Worm (Caenorhabditis elegans) whole organism, L1 larva: ENCODE measurements around the gene W06D11.5.

ENCODE experiments used
- ama-1 ChIP-seq: fragments of 150-350 bp; optimal IDR thresholded peaks from 2 replicates; lab custom pipeline; 2014
- ceh-82 ChIP-seq, 3 experiments: fragments of 150-350 bp in 1 of 3; sonication (generic microtip) in 2 of 3; optimal IDR thresholded peaks; 2 replicates each; lab custom pipeline; 2014 to 2017; ENCODE audit warnings: missing biosample characterization in 3 of 3, missing genetic modification characterization in 3 of 3
- elt-3 ChIP-seq, 6 experiments: fragments of 150-350 bp in 1 of 6; sonication (generic microtip); optimal IDR thresholded peaks; 2 replicates each; lab custom pipeline; 2017 to 2018; ENCODE audit warnings: missing biosample characterization in 6 of 6, missing genetic modification characterization in 6 of 6, inconsistent platforms in 1 of 6
- jun-1 ChIP-seq: fragments of 150-350 bp; optimal IDR thresholded peaks from 2 replicates; lab custom pipeline; 2014; ENCODE audit warnings: missing biosample characterization, missing genetic modification reagents, missing genetic modification characterization
- nhr-84 ChIP-seq: sonication (generic microtip); optimal IDR thresholded peaks from 2 replicates; lab custom pipeline; 2017; ENCODE audit warnings: missing biosample characterization, missing genetic modification characterization
- snpc-4 ChIP-seq: fragments of 150-350 bp; optimal IDR thresholded peaks from 2 replicates; lab custom pipeline; 2014; ENCODE audit warnings: missing biosample characterization, missing genetic modification characterization
- unc-130 ChIP-seq: fragments of 150-350 bp; optimal IDR thresholded peaks from 2 replicates; lab custom pipeline; 2017; ENCODE audit warnings: missing biosample characterization, missing genetic modification characterization, inconsistent platforms

- TF ChIP-seq ceh-82 (tag; optimal IDR thresholded peaks at IDR 0.05; lab: Kevin White, UChicago): no peak
- TF ChIP-seq jun-1 (tag; lab: Kevin White, UChicago): no peak
- TF ChIP-seq snpc-4 (tag; lab: Kevin White, UChicago): no peak
- TF ChIP-seq elt-3 (tag; optimal IDR thresholded peaks at IDR 0.05; lab: Kevin White, UChicago): no peak
- TF ChIP-seq nhr-84 (tag; lab: Kevin White, UChicago): no peak
- TF ChIP-seq ama-1 (lab: Kevin White, UChicago): no peak
- TF ChIP-seq unc-130 (tag; lab: Kevin White, UChicago): no peak
Measured at ce11 chrX:12294263-12294662, 5.7 kb upstream of the W06D11.5 start, which contains the start of gene W06D11.1.
